Fruit fly (Drosophila melanogaster) whole organism, embryonic: ENCODE results near the gene dyw.

Source experiments
- Adf1 ChIP-seq: fragments of 200-800 bp; sonication (Bioruptor generic); IDR thresholded peaks from 2 replicates; pipeline ENCODE4 v1.3.6; 2022; ENCODE audit warnings: missing biosample characterization, missing genetic modification characterization
- Aef1 ChIP-seq: fragments of 200-800 bp; sonication (Bioruptor generic); IDR thresholded peaks from 3 replicates; pipeline ENCODE4 v1.3.6; 2022; ENCODE audit warnings: missing biosample characterization, missing genetic modification characterization
- BEAF-32 ChIP-seq: fragments of 200-800 bp; sonication (Bioruptor generic); optimal IDR thresholded peaks from 3 replicates; lab custom pipeline; 2017; ENCODE audit warnings: missing biosample characterization, missing genetic modification characterization, mild to moderate bottlenecking, moderate library complexity, missing genetic modification reagents
- CG10267 ChIP-seq: fragments of 200-800 bp; sonication (Bioruptor generic); optimal IDR thresholded peaks from 2 replicates; lab custom pipeline; 2018; ENCODE audit warnings: missing biosample characterization, mild to moderate bottlenecking, missing genetic modification characterization, moderate library complexity
- CG12659 ChIP-seq: fragments of 200-800 bp; sonication (Bioruptor generic); optimal IDR thresholded peaks from 3 replicates; lab custom pipeline; 2017; ENCODE audit warnings: mild to moderate bottlenecking, missing biosample characterization, missing genetic modification reagents, missing genetic modification characterization
- CG13287 ChIP-seq: fragments of 200-800 bp; sonication (Bioruptor generic); IDR thresholded peaks from 2 replicates; pipeline ENCODE4 v1.3.6; 2022; ENCODE audit warnings: missing biosample characterization, missing genetic modification characterization; ENCODE audit not compliant: partially characterized antibody
- CG15479 ChIP-seq: fragments of 200-800 bp; sonication (Bioruptor generic); optimal IDR thresholded peaks from 3 replicates; lab custom pipeline; 2019; ENCODE audit warnings: missing biosample characterization, mild to moderate bottlenecking, missing genetic modification characterization, moderate library complexity
- CG15514 ChIP-seq: fragments of 200-800 bp; sonication (Bioruptor generic); optimal IDR thresholded peaks from 3 replicates; lab custom pipeline; 2017; ENCODE audit warnings: missing biosample characterization, missing genetic modification characterization, mild to moderate bottlenecking, moderate library complexity, missing genetic modification reagents
- CG1647 ChIP-seq: fragments of 200-800 bp; sonication (Bioruptor generic); optimal IDR thresholded peaks from 3 replicates; lab custom pipeline; 2016; ENCODE audit warnings: missing biosample characterization, missing genetic modification characterization
- CG17186 ChIP-seq: fragments of 200-800 bp; sonication (Bioruptor generic); optimal IDR thresholded peaks from 3 replicates; lab custom pipeline; 2017; ENCODE audit warnings: missing biosample characterization, missing genetic modification reagents, missing genetic modification characterization
- CG17829 ChIP-seq: fragments of 200-800 bp; optimal IDR thresholded peaks from 2 replicates; lab custom pipeline; 2019; ENCODE audit warnings: missing biosample characterization, mild to moderate bottlenecking, missing genetic modification characterization, moderate library complexity
- CG2712 ChIP-seq: fragments of 200-800 bp; optimal IDR thresholded peaks from 3 replicates; lab custom pipeline; 2019; ENCODE audit warnings: missing biosample characterization, mild to moderate bottlenecking, missing genetic modification characterization, moderate library complexity
- CG3163 ChIP-seq: fragments of 200-800 bp; sonication (Bioruptor generic); optimal IDR thresholded peaks from 3 replicates; lab custom pipeline; 2016; ENCODE audit warnings: missing biosample characterization, missing genetic modification characterization
- CG34376 ChIP-seq: fragments of 200-800 bp; sonication (Bioruptor generic); optimal IDR thresholded peaks from 2 replicates; lab custom pipeline; 2018; ENCODE audit warnings: missing biosample characterization, mild to moderate bottlenecking, missing genetic modification characterization
- CG34422 ChIP-seq: fragments of 200-800 bp; sonication (Bioruptor generic); IDR thresholded peaks from 3 replicates; pipeline ENCODE4 v1.3.6; 2022; ENCODE audit warnings: missing biosample characterization, missing genetic modification characterization
- CG4707 ChIP-seq: fragments of 200-800 bp; sonication (Bioruptor generic); optimal IDR thresholded peaks from 2 replicates; lab custom pipeline; 2018; ENCODE audit warnings: missing biosample characterization, mild to moderate bottlenecking, missing genetic modification characterization, moderate library complexity
- CG9215 ChIP-seq: fragments of 200-800 bp; sonication (Bioruptor generic); IDR thresholded peaks from 2 replicates; pipeline ENCODE4 v1.3.6; 2022; ENCODE audit warnings: missing biosample characterization, missing genetic modification characterization
- CG9609 ChIP-seq: fragments of 200-800 bp; sonication (Bioruptor generic); optimal IDR thresholded peaks from 3 replicates; lab custom pipeline; 2016; ENCODE audit warnings: missing biosample characterization, missing genetic modification characterization
- CoRest ChIP-seq: fragments of 200-800 bp; sonication (Bioruptor generic); optimal IDR thresholded peaks from 3 replicates; lab custom pipeline; 2018; ENCODE audit warnings: missing biosample characterization, mild to moderate bottlenecking, missing genetic modification characterization, moderate library complexity
- CrebB ChIP-seq: fragments of 200-800 bp; sonication (Bioruptor generic); optimal IDR thresholded peaks from 3 replicates; lab custom pipeline; 2018; ENCODE audit warnings: missing biosample characterization, mild to moderate bottlenecking, missing genetic modification characterization
- Dek ChIP-seq: fragments of 200-800 bp; sonication (Bioruptor generic); optimal IDR thresholded peaks from 3 replicates; lab custom pipeline; 2019; ENCODE audit warnings: missing biosample characterization, mild to moderate bottlenecking, missing genetic modification characterization, moderate library complexity
- Dp ChIP-seq: fragments of 200-800 bp; sonication (Bioruptor generic); optimal IDR thresholded peaks from 2 replicates; lab custom pipeline; 2018; ENCODE audit warnings: missing biosample characterization, mild to moderate bottlenecking, missing genetic modification characterization, moderate library complexity
- E2f2 ChIP-seq: fragments of 200-800 bp; sonication (Bioruptor generic); IDR thresholded peaks from 2 replicates; pipeline ENCODE4 v1.3.6; 2022; ENCODE audit warnings: missing biosample characterization, missing genetic modification characterization
- HmgZ ChIP-seq: fragments of 200-800 bp; sonication (Bioruptor generic); optimal IDR thresholded peaks from 2 replicates; lab custom pipeline; 2018; ENCODE audit warnings: missing biosample characterization, mild to moderate bottlenecking, missing genetic modification characterization
- Hr51 ChIP-seq, 2 experiments: fragments of 200-800 bp; sonication (Bioruptor generic); optimal IDR thresholded peaks; 2 replicates in 1 of 2; 3 replicates in 1 of 2; lab custom pipeline; 2016 to 2018; ENCODE audit warnings: missing biosample characterization in 2 of 2, missing genetic modification characterization in 2 of 2, mild to moderate bottlenecking in 1 of 2, moderate library complexity in 1 of 2
- Myb ChIP-seq: fragments of 200-800 bp; sonication (Bioruptor generic); optimal IDR thresholded peaks from 2 replicates; lab custom pipeline; 2016; ENCODE audit warnings: missing biosample characterization, missing genetic modification characterization
- Sry-β ChIP-seq: fragments of 200-800 bp; sonication (Bioruptor generic); optimal IDR thresholded peaks from 2 replicates; lab custom pipeline; 2018; ENCODE audit warnings: missing biosample characterization, mild to moderate bottlenecking, missing genetic modification characterization, moderate library complexity
- Taf1 ChIP-seq: fragments of 200-800 bp; sonication (Bioruptor generic); IDR thresholded peaks from 2 replicates; pipeline ENCODE4 v1.3.6; 2022; ENCODE audit warnings: missing biosample characterization, missing genetic modification characterization
- Trl ChIP-seq, 3 experiments: fragments of >200 bp in 2 of 3; fragments of 200-800 bp in 1 of 3; sonication (Bioruptor generic) in 1 of 3; optimal IDR thresholded peaks; 2 replicates in 1 of 3; 3 replicates in 2 of 3; lab custom pipeline; 2016 to 2017; ENCODE audit warnings: missing biosample characterization in 1 of 3, missing genetic modification characterization in 1 of 3
- bowl ChIP-seq: fragments of 200-800 bp; sonication (Bioruptor generic); IDR thresholded peaks from 2 replicates; pipeline ENCODE4 v1.3.6; 2022; ENCODE audit warnings: missing biosample characterization, missing genetic modification characterization
- chif ChIP-seq, 2 experiments: fragments of 200-800 bp; sonication (Bioruptor generic); optimal IDR thresholded peaks; 3 replicates each; lab custom pipeline; 2016; ENCODE audit warnings: missing biosample characterization in 2 of 2, missing genetic modification characterization in 2 of 2
- dati ChIP-seq: fragments of 200-800 bp; sonication (Bioruptor generic); IDR thresholded peaks from 2 replicates; pipeline ENCODE4 v1.3.6; 2022; ENCODE audit warnings: missing biosample characterization, missing genetic modification characterization
- dmrt99B ChIP-seq: fragments of 200-800 bp; sonication (Bioruptor generic); optimal IDR thresholded peaks from 2 replicates; lab custom pipeline; 2018; ENCODE audit warnings: missing biosample characterization, mild to moderate bottlenecking, missing genetic modification characterization, moderate library complexity
- grau ChIP-seq: fragments of 200-800 bp; optimal IDR thresholded peaks from 3 replicates; lab custom pipeline; 2019; ENCODE audit warnings: missing biosample characterization, mild to moderate bottlenecking, missing genetic modification characterization, moderate library complexity
- hbn ChIP-seq: fragments of 200-800 bp; sonication (Bioruptor generic); IDR thresholded peaks from 2 replicates; pipeline ENCODE4 v1.3.6; 2022; ENCODE audit warnings: missing biosample characterization, missing genetic modification characterization; ENCODE audit not compliant: partially characterized antibody
- inv ChIP-seq: fragments of 200-800 bp; sonication (Bioruptor generic); IDR thresholded peaks from 2 replicates; pipeline ENCODE4 v1.3.6; 2022; ENCODE audit warnings: missing biosample characterization, missing genetic modification characterization; ENCODE audit not compliant: partially characterized antibody
- jigr1 ChIP-seq: fragments of 200-800 bp; sonication (Bioruptor generic); IDR thresholded peaks from 3 replicates; pipeline ENCODE4 v1.3.6; 2022; ENCODE audit warnings: missing biosample characterization, missing genetic modification characterization
- knrl ChIP-seq: fragments of 200-800 bp; sonication (Bioruptor generic); IDR thresholded peaks from 3 replicates; pipeline ENCODE4 v1.3.6; 2022; ENCODE audit warnings: missing biosample characterization, missing genetic modification characterization; ENCODE audit not compliant: partially characterized antibody
- mld ChIP-seq: fragments of 200-800 bp; sonication (Bioruptor generic); IDR thresholded peaks from 3 replicates; pipeline ENCODE4 v1.3.6; 2022; ENCODE audit warnings: missing biosample characterization, missing genetic modification characterization; ENCODE audit not compliant: partially characterized antibody
- nmo ChIP-seq: fragments of 200-800 bp; sonication (Bioruptor generic); optimal IDR thresholded peaks from 2 replicates; lab custom pipeline; 2018; ENCODE audit warnings: missing biosample characterization, mild to moderate bottlenecking, missing genetic modification characterization, moderate library complexity
- nom ChIP-seq: fragments of 200-800 bp; sonication (Bioruptor generic); optimal IDR thresholded peaks from 2 replicates; lab custom pipeline; 2017; ENCODE audit warnings: missing biosample characterization, missing genetic modification characterization, mild to moderate bottlenecking, moderate library complexity, missing genetic modification reagents
- pzg ChIP-seq: fragments of 200-800 bp; sonication (Bioruptor generic); optimal IDR thresholded peaks from 3 replicates; lab custom pipeline; 2018; ENCODE audit warnings: missing biosample characterization, mild to moderate bottlenecking, missing genetic modification characterization, moderate library complexity
- row ChIP-seq: fragments of 200-800 bp; sonication (Bioruptor generic); IDR thresholded peaks from 3 replicates; pipeline ENCODE4 v1.3.6; 2022; ENCODE audit warnings: missing biosample characterization, missing genetic modification characterization
- so ChIP-seq: fragments of 200-800 bp; sonication (Bioruptor generic); IDR thresholded peaks from 3 replicates; pipeline ENCODE4 v1.3.6; 2022; ENCODE audit warnings: missing biosample characterization, missing genetic modification characterization
- sqz ChIP-seq: fragments of 200-800 bp; sonication (Bioruptor generic); optimal IDR thresholded peaks from 3 replicates; lab custom pipeline; 2018; ENCODE audit warnings: missing biosample characterization, mild to moderate bottlenecking, missing genetic modification characterization
- sug ChIP-seq: fragments of 200-800 bp; optimal IDR thresholded peaks from 2 replicates; lab custom pipeline; 2019; ENCODE audit warnings: missing biosample characterization, mild to moderate bottlenecking, missing genetic modification characterization, moderate library complexity
- toy ChIP-seq: fragments of 200-800 bp; sonication (Bioruptor generic); IDR thresholded peaks from 2 replicates; pipeline ENCODE4 v1.3.6; 2022; ENCODE audit warnings: missing biosample characterization, missing genetic modification characterization
- trem ChIP-seq: fragments of 200-800 bp; optimal IDR thresholded peaks from 3 replicates; lab custom pipeline; 2019; ENCODE audit warnings: missing biosample characterization, mild to moderate bottlenecking, missing genetic modification characterization, moderate library complexity

The dyw gene

DNA sequence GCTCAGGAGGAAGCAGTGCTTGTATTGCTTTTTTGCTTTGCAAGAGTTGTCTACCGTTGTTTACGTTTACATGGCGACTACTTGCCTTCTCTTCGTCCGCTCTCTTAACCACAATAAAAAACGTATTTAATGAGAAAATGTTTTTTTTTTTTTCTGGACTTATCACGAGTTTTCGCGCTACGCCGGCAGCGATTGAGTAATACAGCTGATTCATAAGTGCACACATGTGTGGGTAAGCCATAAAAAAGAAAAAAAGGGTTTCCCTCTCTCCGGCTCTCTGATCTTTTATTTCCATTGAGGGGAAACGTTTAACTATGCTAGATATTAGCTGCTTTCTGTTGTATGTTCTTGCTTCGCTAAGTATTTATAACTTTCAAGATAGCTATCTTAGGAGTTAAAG lies 48.4 kb upstream of the dyw start (continued):
- TF ChIP-seq so: no peak
- TF ChIP-seq sqz: peak; percentile 81
- peak; percentile 53; the same call in 1 of the 2 replicates for TF ChIP-seq Adf1 (GFP tag; lab: Robert Waterston, UW)
- no peak for TF ChIP-seq sug (tag; lab: Kevin White, UChicago)
- no peak for TF ChIP-seq Dek (tag; lab: Kevin White, UChicago)
- no peak for TF ChIP-seq Hr51 (GFP tag; optimal IDR thresholded peaks at IDR 0.05; lab: Kevin White, UChicago)
- TF ChIP-seq CG3163 (GFP tag; lab: Kevin White, UChicago): peak; percentile 78
- no peak for TF ChIP-seq CG1647
- TF ChIP-seq CG9215: no peak
- TF ChIP-seq knrl (GFP tag; lab: Robert Waterston, UW): no peak
- TF ChIP-seq CG9609 (GFP tag; lab: Kevin White, UChicago): no peak
- no peak for TF ChIP-seq CG17829 (tag; lab: Kevin White, UChicago)
- peak; percentile 78 for TF ChIP-seq nom (GFP tag; lab: Kevin White, UChicago)
- peak in 1 of 2 experiments; percentile 35 for TF ChIP-seq Trl (optimal IDR thresholded peaks at IDR 0.05; lab: Kevin White, UChicago)
- TF ChIP-seq Trl (GFP tag; optimal IDR thresholded peaks at IDR 0.05; lab: Kevin White, UChicago): no peak
- TF ChIP-seq CG15479: no peak
- no peak for TF ChIP-seq CrebB (tag; lab: Kevin White, UChicago)
- no peak for TF ChIP-seq toy
- peak; percentile 13 for TF ChIP-seq CG34376

dm6 chrX:2740084-2740483 lies 46.4 kb upstream of the dyw start, which contains the start of gene kirre:
Gene kirre, plus strand, starts transcription at chrX:2740384.
- no peak for TF ChIP-seq bowl (GFP tag; lab: Robert Waterston, UW)
- TF ChIP-seq inv (GFP tag; lab: Robert Waterston, UW): no peak
- no peak for TF ChIP-seq mld (GFP tag; lab: Robert Waterston, UW)
- TF ChIP-seq dati: no peak
- TF ChIP-seq dmrt99B (tag; lab: Kevin White, UChicago): no peak
- no peak for TF ChIP-seq CG4707 (GFP tag; lab: Kevin White, UChicago)
- TF ChIP-seq chif (GFP tag; optimal IDR thresholded peaks at IDR 0.05; lab: Kevin White, UChicago): no peak
- no peak for TF ChIP-seq CG34422
- TF ChIP-seq nmo (GFP tag; lab: Kevin White, UChicago): no peak

DNA sequence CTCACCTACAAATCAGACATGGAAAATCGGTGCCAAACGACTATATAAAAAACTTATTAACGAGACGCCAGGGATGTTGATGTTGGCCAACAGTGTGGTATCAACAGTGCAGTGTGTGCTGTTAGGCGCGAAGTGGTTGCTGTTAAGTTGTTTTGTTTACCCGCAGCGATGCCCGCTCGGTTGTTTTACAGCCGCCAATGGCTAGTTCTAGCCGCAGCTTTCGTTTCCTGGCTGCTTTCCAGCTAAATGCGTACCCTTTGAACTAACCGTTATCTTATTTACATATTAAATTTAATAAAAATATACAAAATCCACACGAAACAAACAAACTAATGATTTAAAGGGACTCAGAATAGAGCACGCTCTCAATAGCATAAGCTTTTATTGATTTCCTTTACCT lies 45.0 kb upstream of the dyw start, which contains the start of gene crm:
TSS of gene crm (minus strand) at position 111 of the 400 bp plus-strand sequence.
- TF ChIP-seq Aef1 (GFP tag; lab: Robert Waterston, UW) (no peak), trem (peak; percentile 30), E2f2 (GFP tag; lab: Robert Waterston, UW) (peak; percentile 29; the same call in 1 of the 2 replicates), CG10267 (tag; lab: Kevin White, UChicago) (peak; percentile 0), CoRest (tag; lab: Kevin White, UChicago) (peak; percentile 9), hbn (GFP tag; lab: Robert Waterston, UW) (0 out of 2 replicates have a peak, but pooled peaks have one; percentile 13), CG13287 (GFP tag; lab: Robert Waterston, UW) (peak; percentile 26; the same call in 1 of the 2 replicates), Sry-β (GFP tag; lab: Kevin White, UChicago) (peak; percentile 98), Taf1 (GFP tag; lab: Robert Waterston, UW) (no peak), HmgZ (tag; lab: Kevin White, UChicago) (peak; percentile 15), CG15514 (GFP tag; lab: Kevin White, UChicago) (peak; percentile 68), CG17186 (GFP tag; lab: Kevin White, UChicago) (peak; percentile 99), BEAF-32 (GFP tag; lab: Kevin White, UChicago) (peak; percentile 20), grau (peak; percentile 5), jigr1 (GFP tag; lab: Robert Waterston, UW) (no peak), pzg (GFP tag; lab: Kevin White, UChicago) (peak; percentile 54), Dp (GFP tag; lab: Kevin White, UChicago) (peak; percentile 4), CG12659 (peak; percentile 33), row (GFP tag; lab: Robert Waterston, UW) (peak; percentile 85), CG2712 (tag; lab: Kevin White, UChicago) (peak; percentile 56), Myb (GFP tag; lab: Kevin White, UChicago) (peak; percentile 45)
